Fruit fly (Drosophila melanogaster): ENCODE data around the gene Ssdp.

Gene Ssdp

dm6 chr3R:18146629-18147028, 52.8 kb downstream of the Ssdp start:
- TF ChIP-seq CG34367 (tag; optimal IDR thresholded peaks at IDR 0.05), result peak; percentile 9
- no peak for TF ChIP-seq CG32121 (GFP tag; IDR thresholded peaks at IDR 0.05)
- peak; percentile 50 for TF ChIP-seq CG15710 (tag; optimal IDR thresholded peaks at IDR 0.05)
- TF ChIP-seq Pif1A (GFP tag; optimal IDR thresholded peaks at IDR 0.05), result no peak
- TF ChIP-seq rn (GFP tag; IDR thresholded peaks at IDR 0.05), result no peak
- TF ChIP-seq CG4496 (GFP tag; IDR thresholded peaks at IDR 0.05), result peak; percentile 69; the same call in 2 of the 3 replicates
- peak; percentile 21 for TF ChIP-seq CG17806 (tag; optimal IDR thresholded peaks at IDR 0.05)
- peak; percentile 18 for TF ChIP-seq Pif1B (GFP tag; optimal IDR thresholded peaks at IDR 0.05)
- no peak for TF ChIP-seq CG10348 (GFP tag; IDR thresholded peaks at IDR 0.05)
- TF ChIP-seq CG13204 (GFP tag; optimal IDR thresholded peaks at IDR 0.05), result peak; percentile 76
- TF ChIP-seq CG9948 (tag; optimal IDR thresholded peaks at IDR 0.05), result no peak
- TF ChIP-seq Ets98B (GFP tag; IDR thresholded peaks at IDR 0.05), result no peak
- TF ChIP-seq CG14655 (GFP tag; optimal IDR thresholded peaks at IDR 0.05), result peak; percentile 5
- no peak for TF ChIP-seq Snoo (tag; optimal IDR thresholded peaks at IDR 0.05)
- no peak for TF ChIP-seq fd96Ca (GFP tag; IDR thresholded peaks at IDR 0.05)
- no peak for TF ChIP-seq CG8301 (tag; optimal IDR thresholded peaks at IDR 0.05)
- TF ChIP-seq D1 (tag; optimal IDR thresholded peaks at IDR 0.05), result no peak
- no peak for TF ChIP-seq CG12605 (GFP tag; IDR thresholded peaks at IDR 0.05)
- peak; percentile 44 for TF ChIP-seq CG8159 (tag; optimal IDR thresholded peaks at IDR 0.05)
- TF ChIP-seq gl (tag; optimal IDR thresholded peaks at IDR 0.05), result peak; percentile 60
- peak; percentile 21 for TF ChIP-seq EcR (GFP tag; optimal IDR thresholded peaks at IDR 0.05)

dm6 chr3R:18144853-18145252, 54.5 kb downstream of the Ssdp start:
- TF ChIP-seq CG10348 (GFP tag; IDR thresholded peaks at IDR 0.05), result no peak
